Worm (Caenorhabditis elegans): ENCODE data around the gene rbm-25.

DNA sequence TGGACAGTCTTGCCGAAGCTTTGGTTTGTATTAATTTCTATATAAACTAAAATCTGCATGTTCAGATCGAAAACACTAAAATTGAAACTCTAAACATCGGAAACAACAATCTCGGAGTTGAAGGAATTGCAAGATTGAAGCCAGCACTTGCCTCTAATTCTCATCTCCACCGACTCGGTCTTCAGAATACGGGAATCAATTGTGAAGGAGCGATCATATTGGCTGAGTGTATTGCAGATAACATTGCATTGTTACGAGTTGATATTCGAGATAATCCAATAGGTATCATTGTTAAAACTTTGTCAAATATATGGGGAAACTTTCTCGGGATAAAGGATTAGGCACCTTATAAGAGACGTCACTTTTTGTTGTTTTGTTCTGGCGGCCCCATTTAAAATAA is 27.7 kb upstream of the rbm-25 start:
- TF ChIP-seq mep-1 (tag; optimal IDR thresholded peaks at IDR 0.05) (no peak), hmg-1.1 (GFP tag; IDR thresholded peaks at IDR 0.05) (no peak), jun-1 (tag; optimal IDR thresholded peaks at IDR 0.05) (no peak), zfp-2 (tag; optimal IDR thresholded peaks at IDR 0.05) (no peak), madf-9 (GFP tag; conservative IDR thresholded peaks at IDR 0.05) (no peak), ztf-11 (tag; optimal IDR thresholded peaks at IDR 0.05) (no peak), snpc-4 (tag; optimal IDR thresholded peaks at IDR 0.05) (no peak), dpl-1 (GFP tag; optimal IDR thresholded peaks at IDR 0.05) (no peak), lin-13 (GFP tag; optimal IDR thresholded peaks at IDR 0.05) (no peak), F49E8.2 (tag; optimal IDR thresholded peaks at IDR 0.05; ENCODE audit: borderline replicate concordance) (no peak), fkh-10 (GFP tag; optimal IDR thresholded peaks at IDR 0.05) (no peak), spr-1 (tag; optimal IDR thresholded peaks at IDR 0.05) (no peak), lin-38 (GFP tag; IDR thresholded peaks at IDR 0.05) (no peak), arid-1 (GFP tag; conservative IDR thresholded peaks at IDR 0.05) (no peak)
